Worm (Caenorhabditis elegans): Measurements from ENCODE around the gene otpl-7.

Gene otpl-7

DNA sequence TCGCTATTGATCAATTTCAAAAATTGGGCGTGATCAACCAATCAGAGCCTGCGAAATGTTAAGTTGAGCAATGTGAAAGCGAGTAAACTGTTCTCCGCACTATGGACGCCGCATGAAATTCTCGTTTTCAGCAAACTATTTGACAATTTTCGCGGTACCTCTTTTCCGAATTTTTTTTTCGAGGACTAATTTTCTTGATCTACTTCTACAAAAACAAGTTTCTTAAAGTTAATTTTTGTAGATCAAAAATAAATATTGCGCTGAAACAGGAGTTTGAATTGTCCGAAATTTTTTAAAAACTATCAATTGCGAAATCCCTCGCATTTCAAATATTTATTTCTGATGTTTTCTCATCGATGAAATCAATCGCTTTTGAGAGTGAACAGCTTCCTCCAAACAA, 3.6 kb upstream of the otpl-7 start:
- no peak for TF ChIP-seq flt-1 (GFP tag; IDR thresholded peaks at IDR 0.05)
- TF ChIP-seq klf-2 (GFP tag; conservative IDR thresholded peaks at IDR 0.05) = no peak
- TF ChIP-seq ztf-23 (GFP tag; IDR thresholded peaks at IDR 0.05) = no peak
- TF ChIP-seq tab-1 (GFP tag; IDR thresholded peaks at IDR 0.05) = no peak
- TF ChIP-seq ref-1 (GFP tag; conservative IDR thresholded peaks at IDR 0.05) = no peak
- no peak for TF ChIP-seq med-1 (GFP tag; optimal IDR thresholded peaks at IDR 0.05; ENCODE audit: insufficient read depth)
- no peak for TF ChIP-seq T22C8.4 (GFP tag; IDR thresholded peaks at IDR 0.05)
- TF ChIP-seq cog-1 (tag; optimal IDR thresholded peaks at IDR 0.05) = no peak
- TF ChIP-seq ztf-29 (GFP tag; IDR thresholded peaks at IDR 0.05) = no peak

DNA sequence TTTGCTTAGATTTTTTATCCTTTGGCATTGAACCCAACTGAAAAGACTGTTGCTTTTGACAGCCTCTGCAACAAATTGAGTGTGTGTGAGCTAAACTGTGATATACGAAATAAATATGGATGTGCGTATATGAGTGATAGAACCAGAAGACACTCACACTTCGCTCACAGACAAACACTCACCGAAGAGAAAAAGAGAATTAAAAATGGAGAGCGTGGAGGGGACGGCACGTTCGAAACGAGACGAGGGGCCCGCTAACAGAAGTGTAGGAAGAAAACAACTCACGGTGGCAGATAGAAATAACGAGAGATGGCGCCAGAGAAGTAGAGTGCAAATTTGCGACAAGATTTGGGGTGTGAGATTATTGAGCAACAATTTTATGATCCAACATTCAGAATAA, 3.0 kb upstream of the otpl-7 start:
- TF ChIP-seq ztf-23 (GFP tag; IDR thresholded peaks at IDR 0.05) (no peak), med-1 (GFP tag; optimal IDR thresholded peaks at IDR 0.05; ENCODE audit: insufficient read depth) (no peak), ref-1 (GFP tag; conservative IDR thresholded peaks at IDR 0.05) (no peak), cog-1 (tag; optimal IDR thresholded peaks at IDR 0.05) (no peak), T22C8.4 (GFP tag; IDR thresholded peaks at IDR 0.05) (no peak), flt-1 (GFP tag; IDR thresholded peaks at IDR 0.05) (no peak), ztf-29 (GFP tag; IDR thresholded peaks at IDR 0.05) (no peak), klf-2 (GFP tag; conservative IDR thresholded peaks at IDR 0.05) (no peak), tab-1 (GFP tag; IDR thresholded peaks at IDR 0.05) (no peak)

DNA sequence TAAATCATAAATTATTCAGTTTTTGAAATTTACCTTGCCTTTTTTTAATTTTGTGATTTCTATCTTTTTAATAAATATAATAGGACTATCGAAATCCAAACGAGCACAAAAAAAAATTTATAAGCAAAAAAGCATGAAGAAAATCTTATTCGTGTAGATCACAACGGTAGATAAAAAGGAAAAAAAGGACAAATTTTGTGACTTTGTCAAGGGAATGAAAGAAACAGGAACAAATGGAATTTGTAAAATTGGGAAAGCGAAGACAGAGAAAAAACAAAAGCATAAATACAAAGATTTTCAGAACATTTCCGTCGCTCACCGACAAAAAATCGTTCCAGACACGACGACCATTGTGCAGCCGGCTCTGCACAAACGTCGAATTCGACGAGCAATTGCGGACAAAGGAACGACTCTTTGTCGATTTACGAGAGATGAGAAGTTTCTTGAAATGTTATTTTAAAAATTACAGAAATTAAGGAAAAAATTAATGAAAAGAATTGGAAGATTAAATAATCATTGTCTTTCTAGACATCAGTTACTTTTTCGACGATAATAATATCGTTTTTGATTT, 2.4 kb upstream of the otpl-7 start, which contains the start of gene F45F2.10:
TSS of gene F45F2.10 (minus strand) at position 51 of the 571 bp plus-strand sequence.
- TF ChIP-seq klf-2 (GFP tag; conservative IDR thresholded peaks at IDR 0.05) (no peak), ztf-23 (GFP tag; IDR thresholded peaks at IDR 0.05) (no peak), ref-1 (GFP tag; conservative IDR thresholded peaks at IDR 0.05) (no peak), med-1 (GFP tag; optimal IDR thresholded peaks at IDR 0.05; ENCODE audit: insufficient read depth) (no peak), ztf-29 (GFP tag; IDR thresholded peaks at IDR 0.05) (no peak), flt-1 (GFP tag; IDR thresholded peaks at IDR 0.05) (no peak), cog-1 (tag; optimal IDR thresholded peaks at IDR 0.05) (no peak), T22C8.4 (GFP tag; IDR thresholded peaks at IDR 0.05) (no peak), tab-1 (GFP tag; IDR thresholded peaks at IDR 0.05) (no peak)

ce11 chrV:8525774-8526173, 4.5 kb downstream of the otpl-7 start, which contains the start of gene otpl-6:
TSS of gene otpl-6 (plus strand) at chrV:8526074.
- TF ChIP-seq ztf-23 (GFP tag; IDR thresholded peaks at IDR 0.05) (no peak), cog-1 (tag; optimal IDR thresholded peaks at IDR 0.05) (no peak), flt-1 (GFP tag; IDR thresholded peaks at IDR 0.05) (no peak), klf-2 (GFP tag; conservative IDR thresholded peaks at IDR 0.05) (no peak), med-1 (GFP tag; optimal IDR thresholded peaks at IDR 0.05; ENCODE audit: insufficient read depth) (no peak), T22C8.4 (GFP tag; IDR thresholded peaks at IDR 0.05) (no peak), ztf-29 (GFP tag; IDR thresholded peaks at IDR 0.05) (no peak), ref-1 (GFP tag; conservative IDR thresholded peaks at IDR 0.05) (no peak), tab-1 (GFP tag; IDR thresholded peaks at IDR 0.05) (no peak)

DNA sequence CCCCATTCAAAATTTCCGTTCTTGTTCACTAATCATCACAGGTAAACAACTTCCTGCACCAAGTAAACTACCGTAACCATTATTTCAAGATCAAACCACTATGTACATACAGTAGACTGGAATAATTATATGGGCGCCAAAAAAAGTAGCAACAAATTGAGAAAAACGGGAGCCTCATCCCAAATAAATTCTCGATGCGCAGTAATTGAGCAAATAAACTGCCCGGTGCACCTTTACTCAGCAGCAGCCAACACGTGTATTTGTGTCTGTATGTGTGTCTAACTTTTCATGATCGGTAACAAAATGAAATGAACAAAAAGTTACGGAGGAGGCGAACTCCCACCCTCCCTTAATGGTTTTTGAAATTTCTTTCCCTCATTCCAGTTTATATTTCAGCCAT, 7.9 kb downstream of the otpl-7 start, which contains the start of gene otpl-5:
TSS of gene otpl-5 (plus strand) at position 301 of the 400 bp plus-strand sequence.
- TF ChIP-seq ref-1 (GFP tag; conservative IDR thresholded peaks at IDR 0.05) (no peak), klf-2 (GFP tag; conservative IDR thresholded peaks at IDR 0.05) (no peak), ztf-23 (GFP tag; IDR thresholded peaks at IDR 0.05) (no peak), ztf-29 (GFP tag; IDR thresholded peaks at IDR 0.05) (no peak), cog-1 (tag; optimal IDR thresholded peaks at IDR 0.05) (no peak), T22C8.4 (GFP tag; IDR thresholded peaks at IDR 0.05) (no peak), med-1 (GFP tag; optimal IDR thresholded peaks at IDR 0.05; ENCODE audit: insufficient read depth) (no peak), tab-1 (GFP tag; IDR thresholded peaks at IDR 0.05) (no peak)

ce11 chrV:8533067-8533466, 11.8 kb downstream of the otpl-7 start, which contains the start of the genes his-8 and his-7:
TSS of gene his-8 (minus strand) at chrV:8533086.
TSS of gene his-7 (plus strand) at chrV:8533379.
- peak; percentile 77 for TF ChIP-seq flt-1 (GFP tag; IDR thresholded peaks at IDR 0.05)

DNA sequence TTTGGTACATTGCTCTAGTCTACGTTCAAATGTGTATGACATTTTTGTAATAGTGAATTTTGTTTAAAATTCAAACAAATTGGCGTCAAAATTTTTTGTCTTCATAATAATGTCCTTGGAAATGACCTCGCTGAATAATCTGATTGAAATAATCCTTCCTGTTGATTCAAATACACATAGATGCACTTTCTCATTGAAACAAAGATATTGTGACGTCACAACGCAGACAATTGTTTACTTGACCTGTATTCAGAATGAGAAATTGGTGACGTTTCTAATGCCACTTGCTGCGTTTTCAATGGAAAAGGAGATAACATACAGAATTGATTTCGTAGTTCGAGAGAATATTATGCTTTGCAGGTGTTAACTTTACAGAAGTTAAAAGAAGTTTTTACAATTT, 12.6 kb downstream of the otpl-7 start:
- TF ChIP-seq ztf-29 (GFP tag; IDR thresholded peaks at IDR 0.05) (no peak), tab-1 (GFP tag; IDR thresholded peaks at IDR 0.05) (no peak), ztf-23 (GFP tag; IDR thresholded peaks at IDR 0.05) (no peak), cog-1 (tag; optimal IDR thresholded peaks at IDR 0.05) (no peak), flt-1 (GFP tag; IDR thresholded peaks at IDR 0.05) (no peak), ref-1 (GFP tag; conservative IDR thresholded peaks at IDR 0.05) (no peak), med-1 (GFP tag; optimal IDR thresholded peaks at IDR 0.05; ENCODE audit: insufficient read depth) (no peak), T22C8.4 (GFP tag; IDR thresholded peaks at IDR 0.05) (no peak), klf-2 (GFP tag; conservative IDR thresholded peaks at IDR 0.05) (no peak)

- TF ChIP-seq ztf-23 (GFP tag; IDR thresholded peaks at IDR 0.05) = peak; percentile 73; the same call in 1 of the 2 replicates
- 0 out of 2 replicates have a peak, but pooled peaks have one; percentile 29 for TF ChIP-seq klf-2 (GFP tag; conservative IDR thresholded peaks at IDR 0.05)
- TF ChIP-seq ztf-29 (GFP tag; IDR thresholded peaks at IDR 0.05) = peak; percentile 31; the same call in 1 of the 2 replicates
- peak; percentile 72 for TF ChIP-seq flt-1 (GFP tag; IDR thresholded peaks at IDR 0.05)
- TF ChIP-seq cog-1 (tag; optimal IDR thresholded peaks at IDR 0.05) = peak; percentile 2
Measured at ce11 chrV:8534534-8535283, 13.4 kb downstream of the otpl-7 start, which contains the start of the genes his-6 and his-5. TSS of gene his-6 (minus strand) at chrV:8534977. TSS of gene his-5 (plus strand) at chrV:8535214.

DNA sequence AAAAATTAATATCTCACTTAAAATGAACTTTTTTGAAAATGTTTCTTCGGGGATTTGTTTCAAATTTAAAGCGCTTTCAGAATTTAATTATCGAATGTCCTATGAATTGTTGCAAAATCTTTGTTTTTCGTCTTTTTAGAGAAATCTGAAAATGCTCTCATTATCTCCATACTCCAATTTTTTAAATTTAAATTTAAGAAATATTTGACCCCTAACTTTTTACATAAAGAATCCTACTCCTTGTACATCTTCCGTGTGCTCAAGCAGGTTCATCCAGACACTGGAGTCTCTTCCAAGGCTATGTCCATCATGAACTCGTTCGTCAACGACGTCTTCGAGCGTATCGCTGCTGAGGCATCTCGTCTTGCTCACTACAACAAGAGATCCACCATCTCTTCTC, 14.9 kb downstream of the otpl-7 start, which contains the start of gene his-39:
TSS of gene his-39 (plus strand) at position 301 of the 400 bp plus-strand sequence.
- TF ChIP-seq ztf-23 (GFP tag; IDR thresholded peaks at IDR 0.05) (no peak), tab-1 (GFP tag; IDR thresholded peaks at IDR 0.05) (no peak), med-1 (GFP tag; optimal IDR thresholded peaks at IDR 0.05; ENCODE audit: insufficient read depth) (no peak), flt-1 (GFP tag; IDR thresholded peaks at IDR 0.05) (no peak), klf-2 (GFP tag; conservative IDR thresholded peaks at IDR 0.05) (no peak), ztf-29 (GFP tag; IDR thresholded peaks at IDR 0.05) (no peak), cog-1 (tag; optimal IDR thresholded peaks at IDR 0.05) (no peak), T22C8.4 (GFP tag; IDR thresholded peaks at IDR 0.05) (no peak), ref-1 (GFP tag; conservative IDR thresholded peaks at IDR 0.05) (no peak)
